Fruit fly (Drosophila melanogaster) whole organism, embryonic: ENCODE results near the gene h-cup.
A peak's percentile ranks its signal among the peaks of the same experiment; 100 is the strongest.

Source experiments
- B-H1 ChIP-seq: fragments of 200-800 bp; sonication (Bioruptor generic); IDR thresholded peaks from 3 replicates; pipeline ENCODE4 v1.3.6; 2022; ENCODE audit warnings: missing biosample characterization, missing genetic modification characterization
- Blimp-1 ChIP-seq: fragments of 200-800 bp; sonication (Bioruptor generic); optimal IDR thresholded peaks from 3 replicates; lab custom pipeline; 2018; ENCODE audit warnings: missing biosample characterization, missing genetic modification characterization, mild to moderate bottlenecking, moderate library complexity, missing genetic modification reagents
- CG10366 ChIP-seq: fragments of 200-800 bp; sonication (Bioruptor generic); IDR thresholded peaks from 2 replicates; pipeline ENCODE4 v1.3.6; 2022; ENCODE audit warnings: missing biosample characterization, missing genetic modification characterization
- CG10959 ChIP-seq: fragments of 200-800 bp; sonication (Bioruptor generic); IDR thresholded peaks from 2 replicates; pipeline ENCODE4 v1.3.6; 2022; ENCODE audit warnings: missing biosample characterization, missing genetic modification characterization
- CG11695 ChIP-seq: fragments of 200-800 bp; sonication (Bioruptor generic); IDR thresholded peaks from 3 replicates; pipeline ENCODE4 v1.3.6; 2022; ENCODE audit warnings: missing biosample characterization, missing genetic modification characterization
- CG11723 ChIP-seq: fragments of 200-800 bp; sonication (Bioruptor generic); optimal IDR thresholded peaks from 2 replicates; lab custom pipeline; 2017; ENCODE audit warnings: missing biosample characterization, mild to moderate bottlenecking, missing genetic modification characterization
- CG1233 ChIP-seq: fragments of 200-800 bp; sonication (Bioruptor generic); optimal IDR thresholded peaks from 4 replicates; lab custom pipeline; 2018; ENCODE audit warnings: missing biosample characterization, mild to moderate bottlenecking, missing genetic modification characterization
- CG15073 ChIP-seq: fragments of 200-800 bp; sonication (Bioruptor generic); optimal IDR thresholded peaks from 2 replicates; lab custom pipeline; 2016; ENCODE audit warnings: missing biosample characterization, missing genetic modification characterization
- CG15269 ChIP-seq: fragments of 200-800 bp; sonication (Bioruptor generic); optimal IDR thresholded peaks from 2 replicates; lab custom pipeline; 2018; ENCODE audit warnings: missing biosample characterization, mild to moderate bottlenecking, missing genetic modification characterization, moderate library complexity
- CG15514 ChIP-seq: fragments of 200-800 bp; sonication (Bioruptor generic); optimal IDR thresholded peaks from 3 replicates; lab custom pipeline; 2017; ENCODE audit warnings: missing biosample characterization, missing genetic modification characterization, mild to moderate bottlenecking, moderate library complexity, missing genetic modification reagents
- CG32767 ChIP-seq: fragments of 200-800 bp; sonication (Bioruptor generic); IDR thresholded peaks from 2 replicates; pipeline ENCODE4 v1.3.6; 2022; ENCODE audit warnings: missing biosample characterization, missing genetic modification characterization
- CG34376 ChIP-seq: fragments of 200-800 bp; sonication (Bioruptor generic); optimal IDR thresholded peaks from 2 replicates; lab custom pipeline; 2018; ENCODE audit warnings: missing biosample characterization, mild to moderate bottlenecking, missing genetic modification characterization
- CG3726 ChIP-seq: fragments of 200-800 bp; sonication (Bioruptor generic); IDR thresholded peaks from 3 replicates; pipeline ENCODE4, ENCODE4 v1.3.6; 2022; ENCODE audit warnings: missing biosample characterization, missing genetic modification characterization
- CG6175 ChIP-seq: fragments of 200-800 bp; sonication (Bioruptor generic); IDR thresholded peaks from 3 replicates; pipeline ENCODE4 v1.3.6; 2022; ENCODE audit warnings: missing biosample characterization, missing genetic modification characterization
- CG7987 ChIP-seq: fragments of 200-800 bp; sonication (Bioruptor generic); optimal IDR thresholded peaks from 2 replicates; lab custom pipeline; 2018; ENCODE audit warnings: missing biosample characterization, mild to moderate bottlenecking, missing genetic modification characterization, moderate library complexity
- CG9932 ChIP-seq: fragments of 200-800 bp; sonication (Bioruptor generic); IDR thresholded peaks from 2 replicates; pipeline ENCODE4 v1.3.6; 2022; ENCODE audit warnings: missing biosample characterization, missing genetic modification characterization
- Dek ChIP-seq: fragments of 200-800 bp; sonication (Bioruptor generic); optimal IDR thresholded peaks from 3 replicates; lab custom pipeline; 2019; ENCODE audit warnings: missing biosample characterization, mild to moderate bottlenecking, missing genetic modification characterization, moderate library complexity
- Doc3 ChIP-seq: fragments of 200-800 bp; sonication (Bioruptor generic); IDR thresholded peaks from 3 replicates; pipeline ENCODE4 v1.3.6; 2022; ENCODE audit warnings: missing biosample characterization, missing genetic modification characterization; ENCODE audit not compliant: partially characterized antibody
- Drgx ChIP-seq: fragments of 200-800 bp; sonication (Bioruptor generic); IDR thresholded peaks from 2 replicates; pipeline ENCODE4 v1.3.6; 2022; ENCODE audit warnings: missing biosample characterization, missing genetic modification characterization
- ERR ChIP-seq: fragments of 200-800 bp; sonication (Bioruptor generic); optimal IDR thresholded peaks from 2 replicates; lab custom pipeline; 2016; ENCODE audit warnings: missing biosample characterization, missing genetic modification characterization
- Fer2 ChIP-seq: fragments of 200-800 bp; sonication (Bioruptor generic); optimal IDR thresholded peaks from 2 replicates; lab custom pipeline; 2018; ENCODE audit warnings: missing biosample characterization, mild to moderate bottlenecking, missing genetic modification characterization, moderate library complexity
- HLH4C ChIP-seq: fragments of 200-800 bp; sonication (Bioruptor generic); IDR thresholded peaks from 3 replicates; pipeline ENCODE4 v1.3.6; 2022; ENCODE audit warnings: missing biosample characterization, missing genetic modification characterization; ENCODE audit not compliant: partially characterized antibody
- Kr ChIP-seq: fragments of 200-800 bp; sonication (Bioruptor generic); optimal IDR thresholded peaks from 2 replicates; lab custom pipeline; 2017; ENCODE audit warnings: missing biosample characterization, mild to moderate bottlenecking, missing genetic modification characterization
- MBD-R2 ChIP-seq: fragments of 200-800 bp; sonication (Bioruptor generic); IDR thresholded peaks from 2 replicates; pipeline ENCODE4 v1.3.6; 2022; ENCODE audit warnings: missing biosample characterization, missing genetic modification characterization
- Neu2 ChIP-seq: fragments of 200-800 bp; sonication (Bioruptor generic); optimal IDR thresholded peaks from 3 replicates; lab custom pipeline; 2016; ENCODE audit warnings: missing biosample characterization, missing genetic modification characterization, borderline replicate concordance
- ab ChIP-seq: fragments of 200-800 bp; sonication (Bioruptor generic); optimal IDR thresholded peaks from 2 replicates; lab custom pipeline; 2016; ENCODE audit warnings: missing biosample characterization, missing genetic modification characterization
- az2 ChIP-seq: fragments of 200-800 bp; sonication (Bioruptor generic); optimal IDR thresholded peaks from 3 replicates; lab custom pipeline; 2016; ENCODE audit warnings: missing biosample characterization, missing genetic modification characterization
- bab2 ChIP-seq: fragments of 200-800 bp; sonication (Bioruptor generic); optimal IDR thresholded peaks from 2 replicates; lab custom pipeline; 2016; ENCODE audit warnings: missing biosample characterization, missing genetic modification characterization
- chm ChIP-seq: fragments of 200-800 bp; sonication (Bioruptor generic); IDR thresholded peaks from 2 replicates; pipeline ENCODE4 v1.3.6; 2022; ENCODE audit warnings: missing biosample characterization, missing genetic modification characterization
- gcm2 ChIP-seq: fragments of 200-800 bp; sonication (Bioruptor generic); optimal IDR thresholded peaks from 2 replicates; lab custom pipeline; 2016; ENCODE audit warnings: missing biosample characterization, missing genetic modification characterization
- kah ChIP-seq: fragments of 200-800 bp; sonication (Bioruptor generic); optimal IDR thresholded peaks from 2 replicates; lab custom pipeline; 2018; ENCODE audit warnings: missing biosample characterization, mild to moderate bottlenecking, missing genetic modification characterization
- kay ChIP-seq: fragments of 200-800 bp; sonication (Bioruptor generic); optimal IDR thresholded peaks from 2 replicates; lab custom pipeline; 2016; ENCODE audit warnings: missing biosample characterization, missing genetic modification characterization
- knrl ChIP-seq: fragments of 200-800 bp; sonication (Bioruptor generic); IDR thresholded peaks from 3 replicates; pipeline ENCODE4 v1.3.6; 2022; ENCODE audit warnings: missing biosample characterization, missing genetic modification characterization; ENCODE audit not compliant: partially characterized antibody
- lilli ChIP-seq: fragments of 200-800 bp; sonication (Bioruptor generic); optimal IDR thresholded peaks from 3 replicates; lab custom pipeline; 2016; ENCODE audit warnings: missing biosample characterization, missing genetic modification characterization
- mld ChIP-seq: fragments of 200-800 bp; sonication (Bioruptor generic); IDR thresholded peaks from 3 replicates; pipeline ENCODE4 v1.3.6; 2022; ENCODE audit warnings: missing biosample characterization, missing genetic modification characterization; ENCODE audit not compliant: partially characterized antibody
- peb ChIP-seq: fragments of 200-800 bp; sonication (Bioruptor generic); IDR thresholded peaks from 2 replicates; pipeline ENCODE4 v1.3.6; 2022; ENCODE audit warnings: missing biosample characterization, missing genetic modification characterization
- pho ChIP-seq: fragments of 200-800 bp; sonication (Bioruptor generic); optimal IDR thresholded peaks from 2 replicates; lab custom pipeline; 2016; ENCODE audit warnings: missing biosample characterization, missing genetic modification characterization
- prd ChIP-seq, 3 experiments: fragments of >200 bp in 2 of 3; fragments of 200-800 bp in 1 of 3; sonication (Bioruptor generic) in 1 of 3; optimal IDR thresholded peaks in 2 of 3; IDR thresholded peaks in 1 of 3; 2 replicates in 2 of 3; 3 replicates in 1 of 3; pipeline versions ENCODE4 v1.3.6 to Lab custom; 2017 to 2022; ENCODE audit warnings: missing biosample characterization in 1 of 3, missing genetic modification characterization in 1 of 3
- ro ChIP-seq: fragments of 200-800 bp; sonication (Bioruptor generic); IDR thresholded peaks from 2 replicates; pipeline ENCODE4 v1.3.6; 2022; ENCODE audit warnings: missing biosample characterization, missing genetic modification characterization
- sd ChIP-seq: fragments of 200-800 bp; sonication (Bioruptor generic); optimal IDR thresholded peaks from 3 replicates; lab custom pipeline; 2018; ENCODE audit warnings: missing biosample characterization, mild to moderate bottlenecking, missing genetic modification characterization, moderate library complexity
- slbo ChIP-seq: fragments of 200-800 bp; sonication (Bioruptor generic); IDR thresholded peaks from 2 replicates; pipeline ENCODE4 v1.3.6; 2022; ENCODE audit warnings: missing biosample characterization, missing genetic modification characterization
- ssp ChIP-seq: fragments of 200-800 bp; sonication (Bioruptor generic); IDR thresholded peaks from 2 replicates; pipeline ENCODE4 v1.3.6; 2022; ENCODE audit warnings: missing biosample characterization, missing genetic modification characterization
- tll ChIP-seq, 2 experiments: fragments of 200-800 bp in 1 of 2; fragments of >200 bp in 1 of 2; sonication (Bioruptor generic) in 1 of 2; optimal IDR thresholded peaks; 2 replicates each; lab custom pipeline; 2017 to 2019; ENCODE audit warnings: missing biosample characterization in 2 of 2, missing genetic modification characterization in 2 of 2, mild to moderate bottlenecking in 1 of 2, moderate library complexity in 1 of 2
- trem ChIP-seq: fragments of 200-800 bp; optimal IDR thresholded peaks from 3 replicates; lab custom pipeline; 2019; ENCODE audit warnings: missing biosample characterization, mild to moderate bottlenecking, missing genetic modification characterization, moderate library complexity
- unpg ChIP-seq: fragments of 200-800 bp; sonication (Bioruptor generic); optimal IDR thresholded peaks from 3 replicates; lab custom pipeline; 2018; ENCODE audit warnings: missing biosample characterization, mild to moderate bottlenecking, missing genetic modification characterization, moderate library complexity
- zfh1 ChIP-seq: fragments of 200-800 bp; sonication (Bioruptor generic); IDR thresholded peaks from 3 replicates; pipeline ENCODE4 v1.3.6; 2022; ENCODE audit warnings: missing biosample characterization, missing genetic modification characterization

The h-cup gene

DNA sequence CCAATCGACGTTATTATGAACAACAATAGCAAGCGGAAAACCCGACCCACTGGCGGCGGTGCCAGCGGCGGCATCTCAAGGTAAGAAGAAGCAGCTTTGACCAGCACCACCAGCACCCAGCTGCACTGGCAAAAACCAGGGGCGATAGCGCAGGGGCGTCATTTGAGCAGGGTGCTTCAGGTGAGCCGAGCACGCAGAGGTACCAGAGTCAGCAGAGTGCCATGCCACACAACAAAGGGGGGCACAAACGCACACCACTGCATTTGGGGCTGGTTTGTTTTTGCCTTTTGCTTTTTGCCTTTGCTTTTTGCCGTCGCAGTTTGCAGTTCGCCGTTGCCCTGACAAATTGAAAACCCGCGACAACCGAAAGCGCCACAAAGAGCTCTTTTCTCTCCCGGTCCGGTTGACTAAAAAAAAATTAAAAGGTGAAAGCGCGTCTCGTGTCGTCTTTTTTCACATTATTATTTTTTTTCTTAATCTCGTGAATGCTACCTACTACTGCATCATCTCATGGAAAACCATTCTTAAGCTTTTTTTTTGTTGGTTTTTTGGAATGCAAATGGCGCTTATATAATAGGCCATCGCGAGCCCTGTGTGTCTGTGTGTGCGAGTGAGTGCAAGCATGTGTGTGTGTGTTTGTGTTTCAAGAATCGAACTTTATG, 26.5 kb upstream of the h-cup start (continued):
- TF ChIP-seq bab2 (GFP tag; lab: Kevin White, UChicago) (no peak), slbo (GFP tag; lab: Robert Waterston, UW) (peak; percentile 37; the same call in 1 of the 2 replicates), knrl (GFP tag; lab: Robert Waterston, UW) (no peak), CG11723 (no peak), Drgx (peak; percentile 61; the same call in 1 of the 2 replicates), prd (optimal IDR thresholded peaks at IDR 0.05; lab: Kevin White, UChicago) (no peak), prd (GFP tag; IDR thresholded peaks at IDR 0.05; lab: Robert Waterston, UW) (peak; percentile 23; the same call in 1 of the 3 replicates)

DNA sequence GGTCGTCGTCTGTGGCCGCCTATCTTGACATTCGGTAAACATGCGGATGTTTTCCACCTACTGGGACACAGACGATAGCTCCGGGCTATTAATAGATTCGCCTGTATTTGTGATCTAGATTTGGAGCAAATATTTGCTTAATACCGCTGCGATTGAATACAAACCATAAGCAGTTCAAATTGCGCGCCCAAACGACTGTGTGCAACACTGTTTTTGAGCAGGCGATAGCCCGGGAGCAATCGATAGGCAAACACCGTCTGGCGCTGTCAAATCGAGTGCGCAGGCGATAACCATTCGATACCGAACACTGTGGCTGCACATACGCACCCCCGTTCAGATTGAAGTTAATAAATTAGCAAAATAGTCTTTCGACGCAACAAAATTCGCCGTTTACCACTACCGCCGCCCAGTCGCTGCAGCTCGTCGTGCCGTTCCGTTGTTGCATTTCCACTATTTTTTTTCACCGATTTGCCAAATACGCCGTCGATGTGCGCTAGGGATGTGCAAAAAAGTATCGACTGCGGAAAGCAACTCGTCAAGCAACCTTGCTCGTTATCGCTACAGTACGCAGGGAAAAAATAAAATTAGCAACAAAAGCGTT, 25.5 kb upstream of the h-cup start, which contains the start of gene Atx2:
TSS of gene Atx2 (plus strand) at position 293 of the 601 bp plus-strand sequence.
- no peak for TF ChIP-seq Dek
- no peak for TF ChIP-seq CG34376 (GFP tag; lab: Kevin White, UChicago)
- no peak for TF ChIP-seq CG10959 (GFP tag; lab: Robert Waterston, UW)
- TF ChIP-seq CG15269 (tag; lab: Kevin White, UChicago) = no peak
- TF ChIP-seq trem (tag; lab: Kevin White, UChicago) = peak; percentile 56
- peak; percentile 50 for TF ChIP-seq lilli (GFP tag; lab: Kevin White, UChicago)
- peak; percentile 46 for TF ChIP-seq CG15514 (GFP tag; lab: Kevin White, UChicago)
- TF ChIP-seq peb = no peak
- TF ChIP-seq ssp (GFP tag; lab: Robert Waterston, UW) = peak; percentile 47; the same call in 1 of the 2 replicates
- TF ChIP-seq chm = no peak
- no peak for TF ChIP-seq tll (GFP tag; optimal IDR thresholded peaks at IDR 0.05; lab: Kevin White, UChicago)
- peak; percentile 82 for TF ChIP-seq CG9932 (GFP tag; lab: Robert Waterston, UW)
- TF ChIP-seq unpg (GFP tag; lab: Kevin White, UChicago) = no peak
- TF ChIP-seq CG15073 (GFP tag; lab: Kevin White, UChicago) = no peak
- TF ChIP-seq CG6175 (GFP tag; lab: Robert Waterston, UW) = 0 out of 3 replicates have a peak, but pooled peaks have one; percentile 16
- no peak for TF ChIP-seq ro (GFP tag; lab: Robert Waterston, UW)
- TF ChIP-seq ERR (GFP tag; lab: Kevin White, UChicago) = peak; percentile 40
- TF ChIP-seq ab (GFP tag; lab: Kevin White, UChicago) = no peak
- peak; percentile 83 for TF ChIP-seq Doc3 (GFP tag; lab: Robert Waterston, UW)
- peak; percentile 97 for TF ChIP-seq HLH4C (GFP tag; lab: Robert Waterston, UW)
- TF ChIP-seq B-H1 (GFP tag; lab: Robert Waterston, UW) = no peak
- TF ChIP-seq gcm2 = no peak
- TF ChIP-seq sd (tag; lab: Kevin White, UChicago) = no peak
- peak; percentile 64 for TF ChIP-seq MBD-R2 (GFP tag; lab: Robert Waterston, UW)
- no peak for TF ChIP-seq kay
- peak; percentile 58; the same call in 2 of the 3 replicates for TF ChIP-seq zfh1 (GFP tag; lab: Robert Waterston, UW)
- TF ChIP-seq CG11695 = no peak
- TF ChIP-seq CG10366 (GFP tag; lab: Robert Waterston, UW) = peak; percentile 26
- TF ChIP-seq az2 = no peak
- TF ChIP-seq kah = no peak
- TF ChIP-seq CG7987 (GFP tag; lab: Kevin White, UChicago) = peak; percentile 13
- TF ChIP-seq Neu2 (GFP tag; lab: Kevin White, UChicago) = no peak
- peak; percentile 17 for TF ChIP-seq Blimp-1 (GFP tag; lab: Kevin White, UChicago)
- TF ChIP-seq CG3726 (GFP tag; lab: Robert Waterston, UW) = 0 out of 3 replicates have a peak, but pooled peaks have one; percentile 10
- TF ChIP-seq Fer2 (tag; lab: Kevin White, UChicago) = no peak
- no peak for TF ChIP-seq CG32767
- no peak for TF ChIP-seq Kr (GFP tag; lab: Kevin White, UChicago)
- peak; percentile 73 for TF ChIP-seq pho
- peak; percentile 95 for TF ChIP-seq mld
- TF ChIP-seq CG1233 = peak; percentile 3
